Fruit fly (Drosophila melanogaster) whole organism: ENCODE results near the gene CG17211.

Experiments used
- CG8478 ChIP-seq: fragments of >200 bp; optimal IDR thresholded peaks from 2 replicates; lab custom pipeline; 2018; ENCODE audit warnings: inconsistent platforms
- Dll ChIP-seq: fragments of >200 bp; optimal IDR thresholded peaks from 2 replicates; lab custom pipeline; 2017
- EcR ChIP-seq, 2 experiments: fragments of >200 bp; optimal IDR thresholded peaks; 2 replicates each; lab custom pipeline; 2017; ENCODE audit warnings: missing biosample characterization in 2 of 2, missing genetic modification characterization in 2 of 2, missing genetic modification reagents in 2 of 2
- pan ChIP-seq: fragments of >200 bp; optimal IDR thresholded peaks from 2 replicates; lab custom pipeline; 2017
- psq ChIP-seq: fragments of >200 bp; optimal IDR thresholded peaks from 2 replicates; lab custom pipeline; 2017
- usp ChIP-seq: fragments of >200 bp; optimal IDR thresholded peaks from 2 replicates; lab custom pipeline; 2017; ENCODE audit warnings: missing biosample characterization, missing genetic modification characterization, mixed read lengths

CG17211 gene

dm6 chr2L:12174493-12175129, 60.5 kb downstream of the CG17211 start, which contains the start of gene bru1:
TSS of gene bru1 (plus strand) at chr2L:12175004.
- no peak for TF ChIP-seq Dll (lab: Kevin White, UChicago)
- no peak for TF ChIP-seq usp (GFP tag; lab: Kevin White, UChicago)
- no peak for TF ChIP-seq EcR (GFP tag; optimal IDR thresholded peaks at IDR 0.05; lab: Kevin White, UChicago)
- no peak for TF ChIP-seq psq (lab: Kevin White, UChicago)
- no peak for TF ChIP-seq pan (lab: Kevin White, UChicago)
- no peak for TF ChIP-seq CG8478 (lab: Kevin White, UChicago)

- TF ChIP-seq usp (GFP tag; lab: Kevin White, UChicago) (no peak), Dll (lab: Kevin White, UChicago) (no peak), psq (lab: Kevin White, UChicago) (no peak), EcR (GFP tag; optimal IDR thresholded peaks at IDR 0.05; lab: Kevin White, UChicago) (no peak), pan (lab: Kevin White, UChicago) (no peak), CG8478 (lab: Kevin White, UChicago) (no peak)
Observed at dm6 chr2L:12177621-12178020, 63.5 kb downstream of the CG17211 start, which contains the start of gene atilla. TSS of gene atilla (minus strand) at chr2L:12177886.
